Worm (Caenorhabditis elegans): Measurements from ENCODE around the gene T26A5.6.

Gene T26A5.6

DNA sequence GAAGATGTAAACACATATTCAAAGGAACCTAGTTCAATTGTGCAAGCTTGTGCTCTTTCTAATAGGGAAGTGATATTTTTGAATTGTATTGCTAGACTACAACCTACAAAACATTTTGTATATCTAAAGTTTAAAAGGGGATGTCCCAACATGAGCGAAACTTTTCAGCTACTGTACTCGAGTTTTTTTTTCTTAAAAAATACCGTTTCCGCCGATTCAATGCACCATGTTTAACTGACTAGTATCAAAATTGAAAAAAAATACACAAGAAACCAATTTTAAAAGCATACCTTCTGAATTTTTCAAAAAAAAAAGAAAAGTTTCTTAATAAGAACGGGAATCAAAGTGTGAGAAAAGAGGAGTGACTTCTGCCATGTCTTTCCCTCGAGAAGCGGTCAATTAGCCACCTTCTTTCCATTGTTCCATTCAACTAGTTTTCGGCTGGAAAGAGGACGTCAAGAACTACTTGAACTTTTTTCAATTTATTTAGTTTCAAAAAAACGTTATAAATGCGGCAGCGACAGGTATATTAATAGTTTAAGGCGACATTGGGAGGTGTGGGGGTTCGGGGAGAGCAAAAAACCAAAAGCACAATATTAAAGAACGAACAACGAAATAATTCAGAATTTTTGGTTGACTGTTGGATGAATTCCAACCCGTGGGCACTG lies 35.1 kb downstream of the T26A5.6 start, which contains the start of gene nas-4 (continued):
- no peak for TF ChIP-seq nhr-76 (tag; optimal IDR thresholded peaks at IDR 0.05)
- no peak for TF ChIP-seq C16A3.4 (tag; optimal IDR thresholded peaks at IDR 0.05)
- TF ChIP-seq lin-14 (GFP tag; optimal IDR thresholded peaks at IDR 0.05), result no peak
- TF ChIP-seq unc-30 (tag; optimal IDR thresholded peaks at IDR 0.05), result no peak
- no peak for TF ChIP-seq hlh-17 (GFP tag; optimal IDR thresholded peaks at IDR 0.05; ENCODE audit: borderline replicate concordance)
- no peak for TF ChIP-seq skn-1 (tag; optimal IDR thresholded peaks at IDR 0.05)
- no peak for TF ChIP-seq nhr-28 (tag; optimal IDR thresholded peaks at IDR 0.05)
- TF ChIP-seq ceh-88 (GFP tag; IDR thresholded peaks at IDR 0.05), result no peak
- peak; percentile 41 for TF ChIP-seq ztf-4 (tag; optimal IDR thresholded peaks at IDR 0.05)
- no peak for TF ChIP-seq nhr-84 (tag; optimal IDR thresholded peaks at IDR 0.05)
- TF ChIP-seq lin-35 (GFP tag; optimal IDR thresholded peaks at IDR 0.05), result no peak
- TF ChIP-seq pag-3 (tag; optimal IDR thresholded peaks at IDR 0.05; ENCODE audit: borderline replicate concordance, insufficient read depth), result no peak
- TF ChIP-seq unc-86 (tag; optimal IDR thresholded peaks at IDR 0.05), result no peak
- TF ChIP-seq dpl-1 (GFP tag; optimal IDR thresholded peaks at IDR 0.05), result no peak
- TF ChIP-seq unc-130 (tag; optimal IDR thresholded peaks at IDR 0.05), result no peak
- no peak for TF ChIP-seq lin-15B (tag; optimal IDR thresholded peaks at IDR 0.05)
- TF ChIP-seq F16B12.6 (tag; optimal IDR thresholded peaks at IDR 0.05), result no peak
- no peak for TF ChIP-seq nhr-12 (tag; optimal IDR thresholded peaks at IDR 0.05)
- TF ChIP-seq nhr-237 (tag; optimal IDR thresholded peaks at IDR 0.05), result no peak
- TF ChIP-seq nhr-90 (tag; optimal IDR thresholded peaks at IDR 0.05; ENCODE audit: poor library complexity), result peak; percentile 40
- TF ChIP-seq grh-1 (GFP tag; IDR thresholded peaks at IDR 0.05), result peak; percentile 32; the same call in 1 of the 2 replicates
- no peak for TF ChIP-seq mef-2 (tag; optimal IDR thresholded peaks at IDR 0.05)
- peak; percentile 7 for TF ChIP-seq dsc-1 (tag; optimal IDR thresholded peaks at IDR 0.05)
- TF ChIP-seq lin-13 (GFP tag; optimal IDR thresholded peaks at IDR 0.05), result no peak
- no peak for TF ChIP-seq lin-39 (tag; optimal IDR thresholded peaks at IDR 0.05)
- TF ChIP-seq mdl-1 (tag; optimal IDR thresholded peaks at IDR 0.05), result no peak
- TF ChIP-seq nhr-19 (GFP tag; conservative IDR thresholded peaks at IDR 0.05), result no peak
- TF ChIP-seq rnt-1 (tag; optimal IDR thresholded peaks at IDR 0.05), result no peak
- no peak for TF ChIP-seq nhr-77 (tag; optimal IDR thresholded peaks at IDR 0.05)
- peak; percentile 42 for TF ChIP-seq snu-23 (GFP tag; optimal IDR thresholded peaks at IDR 0.05)
- TF ChIP-seq lir-3 (tag; optimal IDR thresholded peaks at IDR 0.05; ENCODE audit: poor library complexity), result no peak
- TF ChIP-seq nhr-11 (tag; optimal IDR thresholded peaks at IDR 0.05), result no peak
- no peak for TF ChIP-seq sox-4 (tag; optimal IDR thresholded peaks at IDR 0.05)
- no peak for TF ChIP-seq pqm-1 (tag; optimal IDR thresholded peaks at IDR 0.05)
- TF ChIP-seq sptf-1 (tag; optimal IDR thresholded peaks at IDR 0.05), result no peak
- TF ChIP-seq egl-13 (tag; optimal IDR thresholded peaks at IDR 0.05), result no peak
- TF ChIP-seq xbp-1 (tag; optimal IDR thresholded peaks at IDR 0.05), result no peak
- TF ChIP-seq hlh-4 (tag; optimal IDR thresholded peaks at IDR 0.05), result no peak
- TF ChIP-seq ztf-11 (tag; optimal IDR thresholded peaks at IDR 0.05), result no peak
- no peak for TF ChIP-seq zag-1 (tag; optimal IDR thresholded peaks at IDR 0.05)
- no peak for TF ChIP-seq sup-37 (GFP tag; optimal IDR thresholded peaks at IDR 0.05)
- TF ChIP-seq fkh-10 (GFP tag; optimal IDR thresholded peaks at IDR 0.05), result no peak
- TF ChIP-seq ceh-82 (tag; optimal IDR thresholded peaks at IDR 0.05), result no peak
- TF ChIP-seq Y116A8C.19 (tag; optimal IDR thresholded peaks at IDR 0.05; ENCODE audit: borderline replicate concordance), result no peak
- no peak for TF ChIP-seq efl-3 (GFP tag; optimal IDR thresholded peaks at IDR 0.05)
- TF ChIP-seq ets-5 (GFP tag; IDR thresholded peaks at IDR 0.05), result no peak
- TF ChIP-seq vab-15 (tag; optimal IDR thresholded peaks at IDR 0.05), result no peak
- no peak for TF ChIP-seq aha-1 (tag; optimal IDR thresholded peaks at IDR 0.05)
- TF ChIP-seq swsn-7 (tag; optimal IDR thresholded peaks at IDR 0.05), result no peak
- TF ChIP-seq blmp-1 (tag; optimal IDR thresholded peaks at IDR 0.05), result no peak
- no peak for TF ChIP-seq zip-4 (GFP tag; optimal IDR thresholded peaks at IDR 0.05)
- peak; percentile 38 for TF ChIP-seq ama-1 (optimal IDR thresholded peaks at IDR 0.05)

Data from whole organism, L1 larva.